Worm (Caenorhabditis elegans) whole organism, L4 larva: ENCODE results near the gene pals-18.

Experiments used
- F26F4.8 ChIP-seq: fragments of 200-800 bp; sonication (Bioruptor generic); conservative IDR thresholded peaks from 2 replicates; pipeline ENCODE4 v1.3.6; 2022; ENCODE audit warnings: missing genetic modification characterization, missing compliant biosample characterization
- R02D3.7 ChIP-seq: fragments of 150-350 bp; sonication (generic microtip); optimal IDR thresholded peaks from 3 replicates; lab custom pipeline; 2014; ENCODE audit warnings: missing biosample characterization, missing genetic modification characterization
- Y5F2A.4 ChIP-seq: fragments of 200-800 bp; sonication (Bioruptor generic); optimal IDR thresholded peaks from 2 replicates; lab custom pipeline; 2018; ENCODE audit warnings: mild to moderate bottlenecking, missing genetic modification characterization, missing compliant biosample characterization
- ama-1 ChIP-seq: fragments of 150-350 bp; optimal IDR thresholded peaks from 2 replicates; lab custom pipeline; 2014; ENCODE audit warnings: inconsistent platforms, mixed read lengths
- arid-1 ChIP-seq: fragments of 200-800 bp; sonication (Bioruptor generic); conservative IDR thresholded peaks from 2 replicates; pipeline ENCODE4 v1.3.6; 2022; ENCODE audit warnings: missing genetic modification reagents, missing genetic modification characterization, missing compliant biosample characterization
- attf-4 ChIP-seq: sonication (generic microtip); optimal IDR thresholded peaks from 3 replicates; lab custom pipeline; 2017; ENCODE audit warnings: missing biosample characterization, missing genetic modification characterization
- ceh-28 ChIP-seq: fragments of 150-350 bp; optimal IDR thresholded peaks from 2 replicates; lab custom pipeline; 2014; ENCODE audit warnings: missing biosample characterization, missing genetic modification reagents, missing genetic modification characterization
- cey-2 ChIP-seq: sonication (generic microtip); optimal IDR thresholded peaks from 3 replicates; lab custom pipeline; 2017; ENCODE audit warnings: missing genetic modification characterization, mild to moderate bottlenecking, missing compliant biosample characterization, antibody characterized with exemption, borderline replicate concordance; ENCODE audit not compliant: insufficient read depth
- ctbp-1 ChIP-seq: fragments of 200-800 bp; sonication (Bioruptor generic); IDR thresholded peaks from 2 replicates; pipeline ENCODE4 v1.3.6; 2022; ENCODE audit warnings: missing genetic modification reagents, missing genetic modification characterization, missing compliant biosample characterization
- daf-12 ChIP-seq: fragments of 150-350 bp; optimal IDR thresholded peaks from 2 replicates; lab custom pipeline; 2014; ENCODE audit warnings: missing biosample characterization, missing genetic modification reagents, missing genetic modification characterization
- daf-19 ChIP-seq: fragments of 200-800 bp; sonication (Bioruptor generic); conservative IDR thresholded peaks from 2 replicates; pipeline ENCODE4 v1.3.6; 2022; ENCODE audit warnings: missing genetic modification characterization, missing compliant biosample characterization
- dmd-8 ChIP-seq: fragments of 200-800 bp; sonication (Bioruptor generic); IDR thresholded peaks from 2 replicates; pipeline ENCODE4 v1.3.6; 2022; ENCODE audit warnings: missing genetic modification characterization, missing compliant biosample characterization
- dmd-9 ChIP-seq: fragments of 200-800 bp; sonication (Bioruptor generic); IDR thresholded peaks from 2 replicates; pipeline ENCODE4 v1.3.6; 2022; ENCODE audit warnings: missing genetic modification reagents, missing genetic modification characterization, missing compliant biosample characterization
- dve-1 ChIP-seq: sonication (generic microtip); optimal IDR thresholded peaks from 2 replicates; lab custom pipeline; 2017; ENCODE audit warnings: antibody characterized with exemption, mild to moderate bottlenecking, missing genetic modification characterization, missing compliant biosample characterization; ENCODE audit not compliant: insufficient read depth
- egl-43 ChIP-seq: fragments of 200-800 bp; sonication (Bioruptor generic); IDR thresholded peaks from 2 replicates; pipeline ENCODE4 v1.3.6; 2022; ENCODE audit warnings: missing genetic modification reagents, missing genetic modification characterization, missing compliant biosample characterization
- fos-1 ChIP-seq: fragments of 150-350 bp; optimal IDR thresholded peaks from 2 replicates; lab custom pipeline; 2014; ENCODE audit warnings: missing biosample characterization, missing genetic modification characterization
- hif-1 ChIP-seq, 2 experiments: sonication (generic microtip); optimal IDR thresholded peaks; 2 replicates each; lab custom pipeline; 2016 to 2017; ENCODE audit warnings: missing compliant biosample characterization in 2 of 2, missing genetic modification characterization in 2 of 2, missing genetic modification reagents in 2 of 2, missing genotype in 2 of 2, mild to moderate bottlenecking in 1 of 2
- hlh-11 ChIP-seq: fragments of 200-800 bp; sonication (Bioruptor generic); optimal IDR thresholded peaks from 2 replicates; lab custom pipeline; 2018; ENCODE audit warnings: mild to moderate bottlenecking, missing genetic modification characterization, missing compliant biosample characterization
- hmg-1.1 ChIP-seq: fragments of 200-800 bp; sonication (Bioruptor generic); IDR thresholded peaks from 2 replicates; pipeline ENCODE4 v1.3.6; 2022; ENCODE audit warnings: missing genetic modification reagents, missing genetic modification characterization, missing compliant biosample characterization
- lin-38 ChIP-seq: fragments of 200-800 bp; sonication (Bioruptor generic); IDR thresholded peaks from 2 replicates; pipeline ENCODE4 v1.3.6; 2022; ENCODE audit warnings: missing genetic modification reagents, missing genetic modification characterization, missing compliant biosample characterization
- lir-3 ChIP-seq: sonication (generic microtip); optimal IDR thresholded peaks from 2 replicates; lab custom pipeline; 2016; ENCODE audit warnings: mild to moderate bottlenecking, missing genetic modification characterization, missing compliant biosample characterization
- mdl-1 ChIP-seq, 2 experiments: fragments of 150-350 bp in 1 of 2; sonication (generic microtip) in 1 of 2; optimal IDR thresholded peaks; 2 replicates each; lab custom pipeline; 2014 to 2017; ENCODE audit warnings: missing biosample characterization in 2 of 2, missing genetic modification characterization in 2 of 2
- mdt-29 ChIP-seq: fragments of 200-800 bp; sonication (Bioruptor generic); IDR thresholded peaks from 2 replicates; pipeline ENCODE4 v1.3.6; 2022; ENCODE audit warnings: missing genetic modification reagents, missing genetic modification characterization, missing compliant biosample characterization
- mep-1 ChIP-seq: fragments of 150-350 bp; sonication (generic microtip); optimal IDR thresholded peaks from 3 replicates; lab custom pipeline; 2014; ENCODE audit warnings: missing biosample characterization, missing genetic modification characterization
- mes-2 ChIP-seq: sonication (generic microtip); optimal IDR thresholded peaks from 2 replicates; lab custom pipeline; 2016; ENCODE audit warnings: missing genotype, mild to moderate bottlenecking, missing genetic modification characterization, missing compliant biosample characterization; ENCODE audit not compliant: poor library complexity, severe bottlenecking
- nhr-111 ChIP-seq: fragments of 200-800 bp; sonication (Bioruptor generic); optimal IDR thresholded peaks from 2 replicates; lab custom pipeline; 2018; ENCODE audit warnings: mild to moderate bottlenecking, missing genetic modification characterization, missing compliant biosample characterization
- nhr-25 ChIP-seq: sonication (generic microtip); optimal IDR thresholded peaks from 2 replicates; lab custom pipeline; 2017; ENCODE audit warnings: missing genetic modification characterization, mild to moderate bottlenecking, missing compliant biosample characterization, antibody characterized with exemption, moderate library complexity, borderline replicate concordance; ENCODE audit not compliant: insufficient read depth
- nhr-42 ChIP-seq: fragments of 200-800 bp; sonication (Bioruptor generic); IDR thresholded peaks from 2 replicates; pipeline ENCODE4 v1.3.6; 2022; ENCODE audit warnings: missing genetic modification characterization, missing compliant biosample characterization
- pha-4 ChIP-seq, 2 experiments: fragments of 150-350 bp in 1 of 2; fragments of 200-800 bp in 1 of 2; sonication (Bioruptor generic) in 1 of 2; IDR thresholded peaks in 1 of 2; optimal IDR thresholded peaks in 1 of 2; 2 replicates each; pipeline versions ENCODE4 v1.3.6 to Lab custom; 2014 to 2022; ENCODE audit warnings: missing genetic modification characterization in 2 of 2, missing genetic modification reagents in 2 of 2, missing biosample characterization in 1 of 2, missing compliant biosample characterization in 1 of 2
- pqm-1 ChIP-seq: sonication (generic microtip); optimal IDR thresholded peaks from 2 replicates; lab custom pipeline; 2017; ENCODE audit warnings: missing biosample characterization, missing genetic modification characterization
- rbr-2 ChIP-seq: sonication (generic microtip); optimal IDR thresholded peaks from 2 replicates; lab custom pipeline; 2016; ENCODE audit warnings: missing genotype, missing genetic modification characterization, missing compliant biosample characterization
- saeg-2 ChIP-seq: fragments of 200-800 bp; sonication (Bioruptor generic); IDR thresholded peaks from 2 replicates; pipeline ENCODE4 v1.3.6; 2022; ENCODE audit warnings: missing genetic modification reagents, missing genetic modification characterization, missing compliant biosample characterization
- set-16 ChIP-seq: fragments of 200-800 bp; sonication (Bioruptor generic); IDR thresholded peaks from 2 replicates; pipeline ENCODE4 v1.3.6; 2022; ENCODE audit warnings: missing genetic modification reagents, missing genetic modification characterization, missing compliant biosample characterization
- tra-1 ChIP-seq: fragments of 200-800 bp; sonication (Bioruptor generic); IDR thresholded peaks from 2 replicates; pipeline ENCODE4 v1.3.6; 2022; ENCODE audit warnings: missing genetic modification reagents, missing genetic modification characterization, missing compliant biosample characterization
- vab-7 ChIP-seq: fragments of 200-800 bp; sonication (Bioruptor generic); IDR thresholded peaks from 2 replicates; pipeline ENCODE4 v1.3.6; 2022; ENCODE audit warnings: missing genetic modification reagents, missing genetic modification characterization, missing compliant biosample characterization
- zag-1 ChIP-seq: fragments of 150-350 bp; optimal IDR thresholded peaks from 2 replicates; lab custom pipeline; 2014; ENCODE audit warnings: missing biosample characterization, missing genetic modification characterization
- zfp-2 ChIP-seq: sonication (generic microtip); optimal IDR thresholded peaks from 2 replicates; lab custom pipeline; 2016; ENCODE audit warnings: mild to moderate bottlenecking, missing genetic modification characterization, missing compliant biosample characterization

pals-18 gene

ce11 chrIII:1436738-1437137, 33.5 kb downstream of the pals-18 start (continued):
- TF ChIP-seq lir-3 (tag; lab: Kevin White, UChicago) (no peak), mdl-1 (tag; optimal IDR thresholded peaks at IDR 0.05; lab: Kevin White, UChicago) (no peak), daf-12 (no peak), nhr-25 (tag; lab: Kevin White, UChicago) (no peak), dmd-9 (no peak), ama-1 (no peak), hmg-1.1 (GFP tag; lab: Robert Waterston, UW) (0 out of 2 replicates have a peak, but pooled peaks have one; percentile 40), rbr-2 (tag; lab: Kevin White, UChicago) (no peak), hif-1 (tag; optimal IDR thresholded peaks at IDR 0.05; lab: Kevin White, UChicago) (no peak)

ce11 chrIII:1439609-1440008, 36.4 kb downstream of the pals-18 start:
- peak; percentile 89 for TF ChIP-seq set-16 (GFP tag; lab: Robert Waterston, UW)
- TF ChIP-seq dmd-8 (GFP tag; lab: Robert Waterston, UW): 0 out of 2 replicates have a peak, but pooled peaks have one; percentile 27
- TF ChIP-seq daf-19 (GFP tag; lab: Robert Waterston, UW): no peak
- no peak for TF ChIP-seq daf-12
- no peak for TF ChIP-seq mdt-29 (GFP tag; lab: Robert Waterston, UW)
- TF ChIP-seq egl-43 (GFP tag; lab: Robert Waterston, UW): peak; percentile 46; the same call in 1 of the 2 replicates
- 0 out of 2 replicates have a peak, but pooled peaks have one; percentile 17 for TF ChIP-seq lin-38
- no peak for TF ChIP-seq zag-1 (tag; lab: Kevin White, UChicago)
- no peak for TF ChIP-seq attf-4 (tag; lab: Kevin White, UChicago)
- no peak for TF ChIP-seq mdl-1 (tag; optimal IDR thresholded peaks at IDR 0.05; lab: Kevin White, UChicago)
- no peak for TF ChIP-seq cey-2 (tag; lab: Kevin White, UChicago)
- TF ChIP-seq pqm-1: no peak
- no peak for TF ChIP-seq mep-1 (tag; lab: Kevin White, UChicago)
- no peak for TF ChIP-seq arid-1 (GFP tag; lab: Robert Waterston, UW)
- TF ChIP-seq, all 104 proteins: peak for 4

ce11 chrIII:1446747-1447146, 43.5 kb downstream of the pals-18 start:
- no peak for TF ChIP-seq vab-7 (GFP tag; lab: Robert Waterston, UW)

- TF ChIP-seq F26F4.8 (GFP tag; lab: Robert Waterston, UW) (no peak), pha-4 (GFP tag; IDR thresholded peaks at IDR 0.05; lab: Robert Waterston, UW) (no peak), pha-4 (tag; optimal IDR thresholded peaks at IDR 0.05; lab: Kevin White, UChicago) (no peak), nhr-42 (GFP tag; lab: Robert Waterston, UW) (no peak), nhr-111 (GFP tag; lab: Kevin White, UChicago) (no peak), lir-3 (tag; lab: Kevin White, UChicago) (no peak), ctbp-1 (GFP tag; lab: Robert Waterston, UW) (no peak), mes-2 (tag; lab: Kevin White, UChicago) (no peak), R02D3.7 (tag; lab: Kevin White, UChicago) (no peak), zfp-2 (tag; lab: Kevin White, UChicago) (no peak), Y5F2A.4 (GFP tag; lab: Kevin White, UChicago) (no peak), dve-1 (tag; lab: Kevin White, UChicago) (no peak), saeg-2 (GFP tag; lab: Robert Waterston, UW) (no peak), zag-1 (tag; lab: Kevin White, UChicago) (no peak), hlh-11 (tag; lab: Kevin White, UChicago) (no peak), ceh-28 (no peak), nhr-25 (tag; lab: Kevin White, UChicago) (no peak), tra-1 (GFP tag; lab: Robert Waterston, UW) (no peak), fos-1 (tag; lab: Kevin White, UChicago) (no peak)
Measured at ce11 chrIII:1455674-1456073, 52.5 kb downstream of the pals-18 start, which contains the start of gene Y82E9BR.17. Gene Y82E9BR.17 (minus strand): TSS chrIII:1455774.
